Worm (Caenorhabditis elegans) whole organism, L4 larva: ENCODE measurements around the gene K06A9.1.

Experiments
- egl-27 ChIP-seq: sonication (generic microtip); optimal IDR thresholded peaks from 3 replicates; lab custom pipeline; 2017; ENCODE audit warnings: missing biosample characterization, missing genetic modification reagents, missing genetic modification characterization
- lsy-2 ChIP-seq, 2 experiments: fragments of 150-350 bp in 1 of 2; sonication (generic microtip) in 1 of 2; optimal IDR thresholded peaks; 2 replicates each; lab custom pipeline; 2014 to 2017; ENCODE audit warnings: missing biosample characterization in 2 of 2, missing genetic modification characterization in 2 of 2
- nhr-11 ChIP-seq: fragments of 150-350 bp; optimal IDR thresholded peaks from 2 replicates; lab custom pipeline; 2014; ENCODE audit warnings: missing biosample characterization, missing genetic modification characterization
- nhr-25 ChIP-seq: sonication (generic microtip); optimal IDR thresholded peaks from 2 replicates; lab custom pipeline; 2017; ENCODE audit warnings: missing genetic modification characterization, mild to moderate bottlenecking, missing compliant biosample characterization, antibody characterized with exemption, moderate library complexity, borderline replicate concordance; ENCODE audit not compliant: insufficient read depth
- nhr-6 ChIP-seq: fragments of 150-350 bp; optimal IDR thresholded peaks from 2 replicates; lab custom pipeline; 2014; ENCODE audit warnings: missing biosample characterization, missing genetic modification characterization
- skn-1 ChIP-seq: fragments of 150-350 bp; optimal IDR thresholded peaks from 2 replicates; lab custom pipeline; 2014; ENCODE audit warnings: missing biosample characterization, missing genetic modification characterization

- TF ChIP-seq nhr-25 (no peak), nhr-6 (tag; lab: Kevin White, UChicago) (no peak), lsy-2 (tag; optimal IDR thresholded peaks at IDR 0.05; lab: Kevin White, UChicago) (no peak), nhr-11 (tag; lab: Kevin White, UChicago) (no peak), egl-27 (no peak), skn-1 (no peak)
Measured at ce11 chrX:1587082-1587481, 39.8 kb downstream of the K06A9.1 start.
